Fruit fly (Drosophila melanogaster): ENCODE results near the gene Rab11.

Gene Rab11

dm6 chr3R:21111964-21112740 is 944 bp downstream of the Rab11 start (continued):
- TF ChIP-seq knrl (GFP tag; IDR thresholded peaks at IDR 0.05; ENCODE audit: partially characterized antibody): no peak
- peak; percentile 23 for TF ChIP-seq CG7786 (GFP tag; optimal IDR thresholded peaks at IDR 0.05)
- peak; percentile 2 for TF ChIP-seq CG4328 (GFP tag; optimal IDR thresholded peaks at IDR 0.05)
- TF ChIP-seq CG8359 (GFP tag; optimal IDR thresholded peaks at IDR 0.05; ENCODE audit: borderline replicate concordance): no peak
- TF ChIP-seq lmd (GFP tag; IDR thresholded peaks at IDR 0.05): peak; percentile 26; the same call in 1 of the 2 replicates
- TF ChIP-seq gce (GFP tag; IDR thresholded peaks at IDR 0.05): 0 out of 3 replicates have a peak, but pooled peaks have one; percentile 42
- TF ChIP-seq exex (tag; optimal IDR thresholded peaks at IDR 0.05): peak; percentile 35
- TF ChIP-seq GATAe (GFP tag; conservative IDR thresholded peaks at IDR 0.05): no peak
- TF ChIP-seq sens (GFP tag): peak; percentile 87
- no peak for TF ChIP-seq sens-2 (GFP tag; IDR thresholded peaks at IDR 0.05)
- TF ChIP-seq fd96Cb (tag; optimal IDR thresholded peaks at IDR 0.05): peak; percentile 28
- TF ChIP-seq Hr51 (GFP tag; optimal IDR thresholded peaks at IDR 0.05): peak in 1 of 2 experiments; percentile 72
- TF ChIP-seq CHES-1-like (GFP tag; optimal IDR thresholded peaks at IDR 0.05): no peak
- 0 out of 2 replicates have a peak, but pooled peaks have one; percentile 17 for TF ChIP-seq CG9932 (GFP tag; IDR thresholded peaks at IDR 0.05)
- peak; percentile 56 for TF ChIP-seq sqz (GFP tag; optimal IDR thresholded peaks at IDR 0.05)
- TF ChIP-seq CG30403 (GFP tag; optimal IDR thresholded peaks at IDR 0.05): peak; percentile 23
- peak; percentile 33 for TF ChIP-seq CG17359 (tag; optimal IDR thresholded peaks at IDR 0.05)
- peak; percentile 75 for TF ChIP-seq Trl (optimal IDR thresholded peaks at IDR 0.05)
- no peak for TF ChIP-seq Trl (GFP tag; optimal IDR thresholded peaks at IDR 0.05)
- TF ChIP-seq CG2199 (GFP tag; IDR thresholded peaks at IDR 0.05): peak; percentile 10; the same call in 1 of the 3 replicates
- peak; percentile 33 for TF ChIP-seq CG12104 (GFP tag; optimal IDR thresholded peaks at IDR 0.05)
- TF ChIP-seq CG3995 (GFP tag; optimal IDR thresholded peaks at IDR 0.05): no peak
- peak; percentile 27 for TF ChIP-seq CG5180 (GFP tag; optimal IDR thresholded peaks at IDR 0.05)
- TF ChIP-seq CG16779 (GFP tag; IDR thresholded peaks at IDR 0.05): no peak
- TF ChIP-seq Fer3 (tag; optimal IDR thresholded peaks at IDR 0.05): peak; percentile 14
- TF ChIP-seq CG17829 (tag; optimal IDR thresholded peaks at IDR 0.05): peak; percentile 19
- peak; percentile 60 for TF ChIP-seq CG11504 (tag; optimal IDR thresholded peaks at IDR 0.05)
- no peak for TF ChIP-seq luna (GFP tag; optimal IDR thresholded peaks at IDR 0.05)
- TF ChIP-seq ttk (GFP tag; IDR thresholded peaks at IDR 0.05): 0 out of 2 replicates have a peak, but pooled peaks have one; percentile 10
- peak; percentile 24 for TF ChIP-seq CG2712 (tag; optimal IDR thresholded peaks at IDR 0.05)
- peak; percentile 42 for TF ChIP-seq oc (tag; optimal IDR thresholded peaks at IDR 0.05)
- TF ChIP-seq HLH3B (GFP tag; IDR thresholded peaks at IDR 0.05): no peak
- TF ChIP-seq Hsf (GFP tag; optimal IDR thresholded peaks at IDR 0.05): peak; percentile 20
- TF ChIP-seq CG13424 (tag; optimal IDR thresholded peaks at IDR 0.05): peak; percentile 45
- peak; percentile 51 for TF ChIP-seq Rfx (GFP tag; IDR thresholded peaks at IDR 0.05)
- TF ChIP-seq Eip74EF (GFP tag; optimal IDR thresholded peaks at IDR 0.05): peak; percentile 31 to 41
- no peak for TF ChIP-seq CG5245 (GFP tag; optimal IDR thresholded peaks at IDR 0.05)
- peak; percentile 27 for TF ChIP-seq CoRest (tag; optimal IDR thresholded peaks at IDR 0.05)
- TF ChIP-seq sim (GFP tag; IDR thresholded peaks at IDR 0.05): no peak
- no peak for TF ChIP-seq gro (GFP tag; optimal IDR thresholded peaks at IDR 0.05)
- TF ChIP-seq CG15269 (tag; optimal IDR thresholded peaks at IDR 0.05): peak; percentile 60
- TF ChIP-seq CG10209 (GFP tag; optimal IDR thresholded peaks at IDR 0.05): peak; percentile 13
- peak; percentile 57 for TF ChIP-seq CG17385 (GFP tag; optimal IDR thresholded peaks at IDR 0.05)
- no peak for TF ChIP-seq da (GFP tag; optimal IDR thresholded peaks at IDR 0.05)
- TF ChIP-seq ash1 (GFP tag; optimal IDR thresholded peaks at IDR 0.05): no peak
- no peak for TF ChIP-seq wor (GFP tag; IDR thresholded peaks at IDR 0.05)
- peak; percentile 73 for TF ChIP-seq kni (GFP tag; optimal IDR thresholded peaks at IDR 0.05)
- peak; percentile 64 for TF ChIP-seq CG6254 (GFP tag; optimal IDR thresholded peaks at IDR 0.05)
- TF ChIP-seq CG34376 (GFP tag; optimal IDR thresholded peaks at IDR 0.05): peak; percentile 52

All from whole organism, embryonic.